Fruit fly (Drosophila melanogaster) whole organism, embryonic: ENCODE data around the gene SdhC.

Experiments used
- ATbp ChIP-seq: fragments of 200-800 bp; sonication (Bioruptor generic); optimal IDR thresholded peaks from 2 replicates; lab custom pipeline; 2017; ENCODE audit warnings: missing biosample characterization, mild to moderate bottlenecking, missing genetic modification characterization, missing genetic modification reagents
- Aef1 ChIP-seq: fragments of 200-800 bp; sonication (Bioruptor generic); IDR thresholded peaks from 3 replicates; pipeline ENCODE4 v1.3.6; 2022; ENCODE audit warnings: missing biosample characterization, missing genetic modification characterization
- Asciz ChIP-seq: fragments of 200-800 bp; sonication (Bioruptor generic); optimal IDR thresholded peaks from 2 replicates; lab custom pipeline; 2017; ENCODE audit warnings: missing biosample characterization, mild to moderate bottlenecking, missing genetic modification characterization, missing genetic modification reagents
- CG10462 ChIP-seq: fragments of 200-800 bp; sonication (Bioruptor generic); optimal IDR thresholded peaks from 2 replicates; lab custom pipeline; 2016; ENCODE audit warnings: missing biosample characterization, missing genetic modification characterization
- CG11456 ChIP-seq: fragments of 200-800 bp; sonication (Bioruptor generic); IDR thresholded peaks from 3 replicates; pipeline ENCODE4 v1.3.6; 2022; ENCODE audit warnings: missing biosample characterization, missing genetic modification characterization
- CG14014 ChIP-seq: fragments of 200-800 bp; sonication (Bioruptor generic); IDR thresholded peaks from 2 replicates; pipeline ENCODE4 v1.3.6; 2022; ENCODE audit warnings: missing biosample characterization, missing genetic modification characterization
- CG14710 ChIP-seq: fragments of 200-800 bp; sonication (Bioruptor generic); optimal IDR thresholded peaks from 3 replicates; lab custom pipeline; 2019; ENCODE audit warnings: missing biosample characterization, mild to moderate bottlenecking, missing genetic modification characterization, moderate library complexity
- CG16779 ChIP-seq: fragments of 200-800 bp; sonication (Bioruptor generic); IDR thresholded peaks from 2 replicates; pipeline ENCODE4 v1.3.6; 2022; ENCODE audit warnings: missing biosample characterization, missing genetic modification characterization
- CG16815 ChIP-seq: fragments of 200-800 bp; sonication (Bioruptor generic); optimal IDR thresholded peaks from 3 replicates; lab custom pipeline; 2017; ENCODE audit warnings: missing biosample characterization, mild to moderate bottlenecking, missing genetic modification characterization
- CG17186 ChIP-seq: fragments of 200-800 bp; sonication (Bioruptor generic); optimal IDR thresholded peaks from 3 replicates; lab custom pipeline; 2017; ENCODE audit warnings: missing biosample characterization, missing genetic modification reagents, missing genetic modification characterization
- CG17385 ChIP-seq: fragments of 200-800 bp; sonication (Bioruptor generic); optimal IDR thresholded peaks from 3 replicates; lab custom pipeline; 2018; ENCODE audit warnings: missing biosample characterization, mild to moderate bottlenecking, missing genetic modification characterization
- CG18011 ChIP-seq: fragments of 200-800 bp; sonication (Bioruptor generic); optimal IDR thresholded peaks from 2 replicates; lab custom pipeline; 2017; ENCODE audit warnings: missing biosample characterization, missing genetic modification characterization, mild to moderate bottlenecking, moderate library complexity, missing genotype
- CG18262 ChIP-seq: fragments of 200-800 bp; optimal IDR thresholded peaks from 3 replicates; lab custom pipeline; 2019; ENCODE audit warnings: missing biosample characterization, mild to moderate bottlenecking, missing genetic modification characterization, moderate library complexity
- CG2202 ChIP-seq: fragments of 200-800 bp; sonication (Bioruptor generic); optimal IDR thresholded peaks from 2 replicates; lab custom pipeline; 2018; ENCODE audit warnings: missing biosample characterization, mild to moderate bottlenecking, missing genetic modification characterization
- CG2678 ChIP-seq: fragments of 200-800 bp; sonication (Bioruptor generic); optimal IDR thresholded peaks from 3 replicates; lab custom pipeline; 2019; ENCODE audit warnings: missing biosample characterization, mild to moderate bottlenecking, missing genetic modification characterization, moderate library complexity
- CG34224 ChIP-seq: fragments of 200-800 bp; sonication (Bioruptor generic); IDR thresholded peaks from 3 replicates; pipeline ENCODE4 v1.3.6; 2022; ENCODE audit warnings: missing biosample characterization, missing genetic modification characterization; ENCODE audit not compliant: partially characterized antibody
- CG3726 ChIP-seq: fragments of 200-800 bp; sonication (Bioruptor generic); IDR thresholded peaks from 3 replicates; pipeline ENCODE4, ENCODE4 v1.3.6; 2022; ENCODE audit warnings: missing biosample characterization, missing genetic modification characterization
- CG42726 ChIP-seq: fragments of 200-800 bp; sonication (Bioruptor generic); IDR thresholded peaks from 2 replicates; pipeline ENCODE4 v1.3.6; 2022; ENCODE audit warnings: missing biosample characterization, missing genetic modification characterization; ENCODE audit not compliant: partially characterized antibody
- CG4424 ChIP-seq: fragments of 200-800 bp; sonication (Bioruptor generic); optimal IDR thresholded peaks from 3 replicates; lab custom pipeline; 2016; ENCODE audit warnings: missing biosample characterization, missing genetic modification characterization
- CG6689 ChIP-seq: fragments of 200-800 bp; sonication (Bioruptor generic); IDR thresholded peaks from 2 replicates; pipeline ENCODE4 v1.3.6; 2022; ENCODE audit warnings: missing biosample characterization, missing genetic modification characterization
- CG7745 ChIP-seq: fragments of 200-800 bp; sonication (Bioruptor generic); optimal IDR thresholded peaks from 2 replicates; lab custom pipeline; 2018; ENCODE audit warnings: missing biosample characterization, mild to moderate bottlenecking, missing genetic modification characterization, moderate library complexity
- CG7839 ChIP-seq: fragments of 200-800 bp; sonication (Bioruptor generic); optimal IDR thresholded peaks from 3 replicates; lab custom pipeline; 2018; ENCODE audit warnings: missing biosample characterization, mild to moderate bottlenecking, missing genetic modification characterization, moderate library complexity
- CG9437 ChIP-seq: fragments of 200-800 bp; sonication (Bioruptor generic); optimal IDR thresholded peaks from 2 replicates; lab custom pipeline; 2018; ENCODE audit warnings: missing biosample characterization, mild to moderate bottlenecking, missing genetic modification characterization
- CG9797 ChIP-seq: fragments of 200-800 bp; sonication (Bioruptor generic); optimal IDR thresholded peaks from 3 replicates; lab custom pipeline; 2018; ENCODE audit warnings: missing biosample characterization, mild to moderate bottlenecking, missing genetic modification characterization
- CG9817 ChIP-seq: fragments of 200-800 bp; sonication (Bioruptor generic); optimal IDR thresholded peaks from 2 replicates; lab custom pipeline; 2018; ENCODE audit warnings: missing biosample characterization, mild to moderate bottlenecking, missing genetic modification characterization, moderate library complexity
- Dbx ChIP-seq: fragments of 200-800 bp; sonication (Bioruptor generic); IDR thresholded peaks from 3 replicates; pipeline ENCODE4 v1.3.6; 2022; ENCODE audit warnings: missing biosample characterization, missing genetic modification characterization
- Ets97D ChIP-seq: fragments of 200-800 bp; sonication (Bioruptor generic); optimal IDR thresholded peaks from 3 replicates; lab custom pipeline; 2016; ENCODE audit warnings: missing biosample characterization, missing genetic modification characterization
- Oaz ChIP-seq: fragments of 200-800 bp; sonication (Bioruptor generic); IDR thresholded peaks from 2 replicates; pipeline ENCODE4 v1.3.6; 2022; ENCODE audit warnings: missing biosample characterization, missing genetic modification characterization
- PHDP ChIP-seq: fragments of 200-800 bp; sonication (Bioruptor generic); optimal IDR thresholded peaks from 3 replicates; lab custom pipeline; 2018; ENCODE audit warnings: missing biosample characterization, mild to moderate bottlenecking, missing genetic modification characterization, moderate library complexity
- Ptx1 ChIP-seq: fragments of 200-800 bp; sonication (Bioruptor generic); IDR thresholded peaks from 2 replicates; pipeline ENCODE4 v1.3.6; 2022; ENCODE audit warnings: missing biosample characterization, missing genetic modification characterization
- Usf ChIP-seq: fragments of 200-800 bp; sonication (Bioruptor generic); optimal IDR thresholded peaks from 2 replicates; lab custom pipeline; 2017; ENCODE audit warnings: missing genotype, missing biosample characterization, missing genetic modification characterization
- Xbp1 ChIP-seq: fragments of 200-800 bp; sonication (Bioruptor generic); optimal IDR thresholded peaks from 3 replicates; lab custom pipeline; 2016; ENCODE audit warnings: missing biosample characterization, mild to moderate bottlenecking, missing genetic modification characterization
- ash1 ChIP-seq: fragments of 200-800 bp; sonication (Bioruptor generic); optimal IDR thresholded peaks from 2 replicates; lab custom pipeline; 2018; ENCODE audit warnings: missing biosample characterization, mild to moderate bottlenecking, missing genetic modification characterization
- bigmax ChIP-seq: fragments of 200-800 bp; sonication (Bioruptor generic); optimal IDR thresholded peaks from 2 replicates; lab custom pipeline; 2018; ENCODE audit warnings: missing biosample characterization, mild to moderate bottlenecking, missing genetic modification characterization
- crol ChIP-seq: fragments of 200-800 bp; sonication (Bioruptor generic); IDR thresholded peaks from 2 replicates; pipeline ENCODE4 v1.3.6; 2022; ENCODE audit warnings: missing biosample characterization, missing genetic modification characterization
- da ChIP-seq: fragments of 200-800 bp; sonication (Bioruptor generic); optimal IDR thresholded peaks from 2 replicates; lab custom pipeline; 2016; ENCODE audit warnings: missing biosample characterization, missing genetic modification characterization
- dan ChIP-seq: fragments of 200-800 bp; sonication (Bioruptor generic); IDR thresholded peaks from 2 replicates; pipeline ENCODE4 v1.3.6; 2022; ENCODE audit warnings: missing biosample characterization, missing genetic modification characterization
- fd64A ChIP-seq: fragments of 200-800 bp; sonication (Bioruptor generic); optimal IDR thresholded peaks from 3 replicates; lab custom pipeline; 2018; ENCODE audit warnings: missing biosample characterization, mild to moderate bottlenecking, missing genetic modification characterization
- fd96Cb ChIP-seq: fragments of 200-800 bp; sonication (Bioruptor generic); optimal IDR thresholded peaks from 2 replicates; lab custom pipeline; 2018; ENCODE audit warnings: missing biosample characterization, mild to moderate bottlenecking, missing genetic modification characterization, moderate library complexity
- fru ChIP-seq: fragments of >200 bp; optimal IDR thresholded peaks from 2 replicates; lab custom pipeline; 2017
- ftz-f1 ChIP-seq: fragments of 200-800 bp; sonication (Bioruptor generic); optimal IDR thresholded peaks from 2 replicates; lab custom pipeline; 2016; ENCODE audit warnings: missing biosample characterization, missing genetic modification characterization
- gem ChIP-seq: fragments of 200-800 bp; sonication (Bioruptor generic); optimal IDR thresholded peaks from 2 replicates; lab custom pipeline; 2019; ENCODE audit warnings: missing biosample characterization, mild to moderate bottlenecking, missing genetic modification characterization, moderate library complexity
- gfzf ChIP-seq: fragments of 200-800 bp; sonication (Bioruptor generic); optimal IDR thresholded peaks from 2 replicates; lab custom pipeline; 2016; ENCODE audit warnings: missing biosample characterization, mild to moderate bottlenecking, missing genetic modification characterization, moderate library complexity
- h ChIP-seq: fragments of >200 bp; optimal IDR thresholded peaks from 2 replicates; lab custom pipeline; 2017
- ham ChIP-seq: fragments of 200-800 bp; sonication (Bioruptor generic); IDR thresholded peaks from 2 replicates; pipeline ENCODE4 v1.3.6; 2022; ENCODE audit warnings: missing biosample characterization, missing genetic modification characterization
- hth ChIP-seq: fragments of >200 bp; optimal IDR thresholded peaks from 2 replicates; lab custom pipeline; 2017; ENCODE audit warnings: inconsistent platforms
- pita ChIP-seq: fragments of 200-800 bp; sonication (Bioruptor generic); optimal IDR thresholded peaks from 2 replicates; lab custom pipeline; 2017; ENCODE audit warnings: missing biosample characterization, mild to moderate bottlenecking, missing genetic modification characterization
- psq ChIP-seq: fragments of 200-800 bp; sonication (Bioruptor generic); optimal IDR thresholded peaks from 2 replicates; lab custom pipeline; 2017; ENCODE audit warnings: missing biosample characterization, missing genetic modification characterization
- pum ChIP-seq: fragments of 200-800 bp; sonication (Bioruptor generic); optimal IDR thresholded peaks from 2 replicates; lab custom pipeline; 2016; ENCODE audit warnings: missing biosample characterization, missing genetic modification characterization
- pzg ChIP-seq: fragments of 200-800 bp; sonication (Bioruptor generic); optimal IDR thresholded peaks from 3 replicates; lab custom pipeline; 2018; ENCODE audit warnings: missing biosample characterization, mild to moderate bottlenecking, missing genetic modification characterization, moderate library complexity
- ranshi ChIP-seq: fragments of 200-800 bp; sonication (Bioruptor generic); IDR thresholded peaks from 2 replicates; pipeline ENCODE4 v1.3.6; 2022; ENCODE audit warnings: missing biosample characterization, missing genetic modification characterization
- sob ChIP-seq: fragments of 200-800 bp; sonication (Bioruptor generic); IDR thresholded peaks from 2 replicates; pipeline ENCODE4 v1.3.6; 2022; ENCODE audit warnings: missing biosample characterization, missing genetic modification characterization
- usp ChIP-seq: fragments of >200 bp; optimal IDR thresholded peaks from 2 replicates; lab custom pipeline; 2017; ENCODE audit warnings: missing biosample characterization, missing genetic modification characterization

Gene SdhC

DNA sequence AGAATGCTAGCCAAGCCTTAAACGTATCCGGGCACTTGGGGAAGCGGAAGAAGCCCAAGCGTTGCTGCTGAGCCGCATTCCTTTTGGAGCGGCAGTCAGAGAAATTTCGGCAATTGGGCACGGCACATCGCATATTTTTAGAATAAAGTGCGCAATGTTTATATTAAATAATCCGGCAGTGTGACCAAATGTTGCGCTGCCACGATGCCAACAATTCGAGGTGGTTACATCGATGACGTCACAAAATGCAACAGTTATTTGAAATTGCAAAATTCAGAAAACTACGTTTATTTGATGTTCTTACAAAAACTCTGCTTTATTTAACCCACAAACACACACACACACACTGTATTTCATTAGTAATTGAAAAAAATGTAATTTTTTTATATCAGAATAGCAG is 10.2 kb upstream of the SdhC start, which contains the start of gene CG6689 (continued):
- TF ChIP-seq fd96Cb (tag; lab: Kevin White, UChicago) (no peak), Ets97D (GFP tag; lab: Kevin White, UChicago) (peak; percentile 37), CG18262 (no peak), CG6689 (GFP tag; lab: Robert Waterston, UW) (peak; percentile 100), CG16815 (GFP tag; lab: Kevin White, UChicago) (no peak), CG9817 (no peak), da (GFP tag; lab: Kevin White, UChicago) (no peak), CG10462 (GFP tag; lab: Kevin White, UChicago) (no peak), PHDP (tag; lab: Kevin White, UChicago) (no peak), ranshi (GFP tag; lab: Robert Waterston, UW) (no peak), CG11456 (GFP tag; lab: Robert Waterston, UW) (no peak), CG34224 (GFP tag; lab: Robert Waterston, UW) (no peak), gfzf (GFP tag; lab: Kevin White, UChicago) (peak; percentile 66), fd64A (GFP tag; lab: Kevin White, UChicago) (no peak), CG2202 (tag; lab: Kevin White, UChicago) (no peak), usp (GFP tag; lab: Kevin White, UChicago) (no peak), dan (GFP tag; lab: Robert Waterston, UW) (no peak), gem (tag; lab: Kevin White, UChicago) (peak; percentile 16), pita (no peak), pum (GFP tag; lab: Kevin White, UChicago) (no peak), ATbp (GFP tag; lab: Kevin White, UChicago) (no peak), ftz-f1 (peak; percentile 77), Usf (GFP tag; lab: Kevin White, UChicago) (no peak), CG14014 (no peak), CG7839 (tag; lab: Kevin White, UChicago) (no peak), CG16779 (GFP tag; lab: Robert Waterston, UW) (no peak), psq (GFP tag; lab: Kevin White, UChicago) (no peak), pzg (GFP tag; lab: Kevin White, UChicago) (peak; percentile 76), CG17186 (GFP tag; lab: Kevin White, UChicago) (peak; percentile 92), CG9437 (no peak), CG42726 (GFP tag; lab: Robert Waterston, UW) (no peak), sob (GFP tag; lab: Robert Waterston, UW) (no peak), Oaz (no peak), CG7745 (tag; lab: Kevin White, UChicago) (no peak), CG14710 (tag; lab: Kevin White, UChicago) (peak; percentile 47), CG17385 (GFP tag; lab: Kevin White, UChicago) (no peak), crol (no peak), Dbx (GFP tag; lab: Robert Waterston, UW) (0 out of 3 replicates have a peak, but pooled peaks have one; percentile 18), CG3726 (GFP tag; lab: Robert Waterston, UW) (no peak), CG4424 (GFP tag; lab: Kevin White, UChicago) (no peak), CG18011 (no peak), CG2678 (tag; lab: Kevin White, UChicago) (no peak), Asciz (no peak), fru (no peak), bigmax (no peak), CG9797 (GFP tag; lab: Kevin White, UChicago) (peak; percentile 88), Xbp1 (GFP tag; lab: Kevin White, UChicago) (no peak), h (lab: Kevin White, UChicago) (no peak), Aef1 (GFP tag; lab: Robert Waterston, UW) (no peak), Ptx1 (GFP tag; lab: Robert Waterston, UW) (no peak), ham (GFP tag; lab: Robert Waterston, UW) (no peak), ash1 (GFP tag; lab: Kevin White, UChicago) (no peak), hth (lab: Kevin White, UChicago) (no peak)
